Fruit fly (Drosophila melanogaster) whole organism, pupa: ENCODE results near the gene CG31792.

Source experiments
- CG12605 ChIP-seq: fragments of 200-800 bp; sonication (Bioruptor generic); IDR thresholded peaks from 2 replicates; pipeline ENCODE4 v1.3.6; 2022; ENCODE audit warnings: missing biosample characterization, missing genetic modification characterization
- CG9948 ChIP-seq: fragments of 200-800 bp; sonication (Bioruptor generic); optimal IDR thresholded peaks from 2 replicates; lab custom pipeline; 2018; ENCODE audit warnings: missing biosample characterization, mild to moderate bottlenecking, missing genetic modification characterization, moderate library complexity
- D1 ChIP-seq: fragments of 200-800 bp; sonication (Bioruptor generic); optimal IDR thresholded peaks from 2 replicates; lab custom pipeline; 2018; ENCODE audit warnings: missing biosample characterization, mild to moderate bottlenecking, missing genetic modification characterization, moderate library complexity
- EcR ChIP-seq: fragments of 200-800 bp; sonication (Bioruptor generic); optimal IDR thresholded peaks from 3 replicates; lab custom pipeline; 2019; ENCODE audit warnings: missing biosample characterization, missing genetic modification characterization, mild to moderate bottlenecking, moderate library complexity, missing genetic modification reagents
- gl ChIP-seq: fragments of 200-800 bp; sonication (Bioruptor generic); optimal IDR thresholded peaks from 2 replicates; lab custom pipeline; 2018; ENCODE audit warnings: missing biosample characterization, mild to moderate bottlenecking, missing genetic modification characterization

dm6 chr2L:19048912-19049311, 51.7 kb downstream of the CG31792 start, which contains the start of gene CG10470:
- TF ChIP-seq EcR (no peak), gl (tag; lab: Kevin White, UChicago) (no peak), CG12605 (GFP tag; lab: Robert Waterston, UW) (no peak), D1 (tag; lab: Kevin White, UChicago) (no peak), CG9948 (no peak)
